Worm (Caenorhabditis elegans) whole organism, midembryonic: ENCODE results near the gene clec-50.
"Not testable (repeated sequence)": the region's sequence is repeated elsewhere in the genome, so short reads cannot be mapped to it uniquely, and the experiment has no call there.

Source experiments
- T22C8.4 ChIP-seq: fragments of 200-800 bp; sonication (Bioruptor generic); IDR thresholded peaks from 2 replicates; pipeline ENCODE4 v1.3.6; 2022; ENCODE audit warnings: missing genetic modification characterization, missing compliant biosample characterization
- cog-1 ChIP-seq: sonication (generic microtip); optimal IDR thresholded peaks from 2 replicates; lab custom pipeline; 2016; ENCODE audit warnings: missing genetic modification characterization, missing compliant biosample characterization
- flt-1 ChIP-seq: fragments of 200-800 bp; sonication (Bioruptor generic); IDR thresholded peaks from 2 replicates; pipeline ENCODE4 v1.3.6; 2022; ENCODE audit warnings: missing genetic modification characterization, missing compliant biosample characterization
- klf-2 ChIP-seq: fragments of 200-800 bp; sonication (Bioruptor generic); conservative IDR thresholded peaks from 2 replicates; pipeline ENCODE4 v1.3.6; 2022; ENCODE audit warnings: missing genetic modification reagents, missing genetic modification characterization, missing compliant biosample characterization
- med-1 ChIP-seq: sonication (generic microtip); optimal IDR thresholded peaks from 2 replicates; lab custom pipeline; 2017; ENCODE audit warnings: missing genetic modification characterization, mild to moderate bottlenecking, missing compliant biosample characterization, antibody characterized with exemption, missing genetic modification reagents; ENCODE audit not compliant: insufficient read depth
- tab-1 ChIP-seq: fragments of 200-800 bp; sonication (Bioruptor generic); IDR thresholded peaks from 2 replicates; pipeline ENCODE4 v1.3.6; 2022; ENCODE audit warnings: missing genetic modification characterization, missing compliant biosample characterization
- ztf-23 ChIP-seq: fragments of 200-800 bp; sonication (Bioruptor generic); IDR thresholded peaks from 2 replicates; pipeline ENCODE4 v1.3.6; 2022; ENCODE audit warnings: missing genetic modification reagents, missing genetic modification characterization, missing compliant biosample characterization
- ztf-29 ChIP-seq: fragments of 200-800 bp; sonication (Bioruptor generic); IDR thresholded peaks from 2 replicates; pipeline ENCODE4 v1.3.6; 2022; ENCODE audit warnings: missing genetic modification reagents, missing genetic modification characterization, missing compliant biosample characterization

DNA sequence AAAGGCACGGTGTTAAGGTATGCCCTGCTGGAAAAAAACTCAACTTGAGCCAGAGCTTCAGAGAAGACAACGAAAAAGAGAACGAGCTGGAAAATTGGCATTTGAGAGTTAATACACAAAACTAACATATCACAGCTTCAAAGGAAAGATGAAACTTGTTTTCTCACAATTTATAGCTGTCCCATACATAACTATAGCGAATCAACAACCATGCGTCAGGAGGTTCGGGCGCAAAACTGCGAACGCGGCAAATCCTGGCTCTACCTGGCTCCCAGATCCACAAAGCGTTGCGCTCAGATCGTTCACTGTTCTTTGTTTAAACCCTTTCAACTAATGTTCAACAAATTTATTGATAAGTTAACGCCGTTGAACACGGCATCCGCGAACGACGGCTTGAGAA is 44.7 kb downstream of the clec-50 start, which contains the start of gene Y43F8C.15:
- TF ChIP-seq ztf-23 (GFP tag; lab: Robert Waterston, UW); flt-1 (GFP tag; lab: Robert Waterston, UW); T22C8.4 (GFP tag; lab: Robert Waterston, UW); ztf-29 (GFP tag; lab: Robert Waterston, UW); klf-2; tab-1 (GFP tag; lab: Robert Waterston, UW); med-1 (GFP tag; lab: Kevin White, UChicago); cog-1: not testable (repeated sequence)
